Fruit fly (Drosophila melanogaster): ENCODE results near the gene CG14297.

CG14297 gene

DNA sequence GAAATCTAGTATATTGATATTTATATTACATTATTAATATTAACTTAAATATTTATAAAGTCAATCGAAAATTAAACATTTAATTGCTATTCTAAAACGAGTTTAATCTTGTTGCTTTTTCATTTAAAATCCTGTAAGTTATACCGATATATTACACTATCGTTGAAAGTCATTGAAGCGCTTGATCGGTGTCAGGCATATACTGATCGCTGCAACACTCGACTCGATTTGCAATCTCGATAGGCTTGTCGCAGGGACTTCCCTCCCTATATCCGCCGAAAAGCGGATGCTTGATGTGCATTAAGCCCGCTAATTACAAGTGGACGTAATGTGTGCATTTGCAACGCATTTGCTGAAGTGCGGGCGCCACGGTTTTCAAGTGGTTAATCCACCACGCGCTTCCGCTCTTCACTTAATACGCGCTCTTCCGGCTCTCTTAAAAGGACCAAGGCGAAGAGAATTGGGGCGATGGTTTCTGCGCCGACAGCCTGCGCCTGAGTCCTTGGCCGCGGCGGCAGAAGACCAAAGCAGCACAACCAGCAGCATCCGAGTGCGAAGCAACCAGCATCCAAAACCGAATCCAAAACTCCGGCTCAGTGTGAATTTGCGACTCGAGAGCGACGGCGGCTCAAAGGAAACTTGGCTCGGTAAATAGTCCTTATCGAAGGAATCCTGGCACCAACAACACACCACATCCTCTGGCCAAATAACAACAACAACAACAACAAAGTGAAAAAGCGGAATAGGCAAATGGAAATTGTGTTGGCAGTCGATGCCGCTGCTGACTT is 31.2 kb downstream of the CG14297 start, which contains the start of gene CG42613 (continued):
- TF ChIP-seq Bdp1 (GFP tag; optimal IDR thresholded peaks at IDR 0.05) (no peak), B-H1 (GFP tag; IDR thresholded peaks at IDR 0.05) (peak; percentile 14; the same call in 1 of the 3 replicates), peb (GFP tag; IDR thresholded peaks at IDR 0.05) (peak; percentile 42; the same call in 1 of the 2 replicates), ap (GFP tag; IDR thresholded peaks at IDR 0.05) (peak; percentile 41; the same call in 1 of the 2 replicates), caup (GFP tag; optimal IDR thresholded peaks at IDR 0.05; ENCODE audit: severe bottlenecking) (peak; percentile 78), CG11247 (GFP tag; IDR thresholded peaks at IDR 0.05) (peak; percentile 66), Fer1 (GFP tag; optimal IDR thresholded peaks at IDR 0.05) (peak; percentile 60), Lpt (GFP tag; optimal IDR thresholded peaks at IDR 0.05) (no peak), Lim3 (GFP tag; IDR thresholded peaks at IDR 0.05) (no peak), Ada2b (GFP tag; IDR thresholded peaks at IDR 0.05) (peak; percentile 40; the same call in 1 of the 2 replicates), Dfd (GFP tag; optimal IDR thresholded peaks at IDR 0.05) (no peak), pum (GFP tag; optimal IDR thresholded peaks at IDR 0.05) (peak; percentile 16), rib (GFP tag; IDR thresholded peaks at IDR 0.05) (0 out of 2 replicates have a peak, but pooled peaks have one; percentile 8), CG5180 (GFP tag; optimal IDR thresholded peaks at IDR 0.05) (peak; percentile 57), CG8388 (GFP tag; optimal IDR thresholded peaks at IDR 0.05) (peak; percentile 58), Dek (tag; optimal IDR thresholded peaks at IDR 0.05) (peak; percentile 11), CG8478 (optimal IDR thresholded peaks at IDR 0.05) (no peak), gro (GFP tag; optimal IDR thresholded peaks at IDR 0.05) (no peak), CG12659 (GFP tag; optimal IDR thresholded peaks at IDR 0.05) (peak; percentile 73), CG18619 (GFP tag; optimal IDR thresholded peaks at IDR 0.05) (peak; percentile 64), scrt (GFP tag; optimal IDR thresholded peaks at IDR 0.05) (no peak), GATAe (GFP tag; conservative IDR thresholded peaks at IDR 0.05) (no peak), CG4282 (GFP tag; optimal IDR thresholded peaks at IDR 0.05) (peak; percentile 37), CG13123 (GFP tag; optimal IDR thresholded peaks at IDR 0.05) (no peak), CG2678 (tag; optimal IDR thresholded peaks at IDR 0.05) (peak; percentile 23), E2f2 (GFP tag; IDR thresholded peaks at IDR 0.05) (peak; percentile 61), CG4360 (GFP tag; IDR thresholded peaks at IDR 0.05) (peak; percentile 42; the same call in 1 of the 2 replicates), chn (GFP tag; optimal IDR thresholded peaks at IDR 0.05) (no peak), ssp (GFP tag; IDR thresholded peaks at IDR 0.05) (peak; percentile 41), bab2 (GFP tag; optimal IDR thresholded peaks at IDR 0.05) (no peak), crol (GFP tag; IDR thresholded peaks at IDR 0.05) (no peak), Vsx1 (GFP tag; optimal IDR thresholded peaks at IDR 0.05) (peak; percentile 78), CG17328 (GFP tag; IDR thresholded peaks at IDR 0.05) (peak; percentile 85), CG9437 (GFP tag; optimal IDR thresholded peaks at IDR 0.05) (peak; percentile 62), Hr39 (optimal IDR thresholded peaks at IDR 0.05) (no peak), CG2199 (GFP tag; IDR thresholded peaks at IDR 0.05) (no peak), crc (GFP tag; optimal IDR thresholded peaks at IDR 0.05) (peak; percentile 23), lilli (GFP tag; optimal IDR thresholded peaks at IDR 0.05) (no peak), CG1529 (GFP tag; optimal IDR thresholded peaks at IDR 0.05) (peak; percentile 27), prd (optimal IDR thresholded peaks at IDR 0.05) (no peak), prd (GFP tag; IDR thresholded peaks at IDR 0.05) (peak; percentile 28), az2 (GFP tag; optimal IDR thresholded peaks at IDR 0.05) (no peak), CG32767 (GFP tag; IDR thresholded peaks at IDR 0.05) (no peak), CG17612 (GFP tag; IDR thresholded peaks at IDR 0.05) (peak; percentile 22; the same call in 1 of the 2 replicates), nom (GFP tag; optimal IDR thresholded peaks at IDR 0.05) (peak; percentile 58), E2f1 (GFP tag; IDR thresholded peaks at IDR 0.05) (peak; percentile 45), abd-A (tag; optimal IDR thresholded peaks at IDR 0.05) (peak; percentile 39), CG9215 (GFP tag; IDR thresholded peaks at IDR 0.05) (no peak), slp2 (GFP tag; optimal IDR thresholded peaks at IDR 0.05) (peak; percentile 51), CG4328 (GFP tag; optimal IDR thresholded peaks at IDR 0.05) (no peak), lola (GFP tag; optimal IDR thresholded peaks at IDR 0.05) (peak in 1 of 3 experiments; percentile 50)

All from whole organism, embryonic.